Worm (Caenorhabditis elegans) whole organism, mixed stage, embryonic: ENCODE data around the gene C28C12.1.

Source experiments
- hlh-1 ChIP-seq: fragments of 150-350 bp; optimal IDR thresholded peaks from 2 replicates; lab custom pipeline; 2014; ENCODE audit warnings: missing biosample characterization, missing genetic modification reagents, missing genetic modification characterization
- nhr-28 ChIP-seq: fragments of 150-350 bp; optimal IDR thresholded peaks from 2 replicates; lab custom pipeline; 2014; ENCODE audit warnings: missing biosample characterization, missing genetic modification characterization
- sptf-1 ChIP-seq: sonication (generic microtip); optimal IDR thresholded peaks from 2 replicates; lab custom pipeline; 2017; ENCODE audit warnings: mild to moderate bottlenecking, missing genetic modification characterization, moderate library complexity, missing compliant biosample characterization
- unc-62 ChIP-seq: fragments of 150-350 bp; optimal IDR thresholded peaks from 2 replicates; lab custom pipeline; 2014; ENCODE audit warnings: missing biosample characterization, missing genetic modification reagents, missing genetic modification characterization

DNA sequence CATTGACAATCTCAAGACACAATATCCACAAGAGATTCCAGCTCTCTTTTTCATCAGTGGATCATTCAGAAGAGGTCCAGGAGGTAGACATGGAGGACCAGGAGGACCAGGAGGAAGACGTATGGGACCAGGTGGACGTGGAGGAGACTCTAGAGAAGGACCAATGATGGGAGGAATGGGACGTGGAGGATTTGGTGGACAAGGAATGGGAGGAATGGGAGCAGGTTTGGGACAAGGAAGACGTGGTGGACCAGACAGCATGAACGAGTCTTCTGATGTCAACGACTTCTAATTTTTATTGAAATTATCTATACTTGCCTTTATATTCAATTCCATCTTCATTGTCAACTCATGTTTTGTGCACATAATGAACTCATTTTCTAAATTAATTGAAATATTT, 13.4 kb upstream of the C28C12.1 start:
- no peak for TF ChIP-seq unc-62 (GFP tag; lab: Kevin White, UChicago)
- TF ChIP-seq nhr-28 (tag; lab: Kevin White, UChicago) = no peak
- no peak for TF ChIP-seq sptf-1
- TF ChIP-seq hlh-1 (tag; lab: Kevin White, UChicago) = no peak
